Worm (Caenorhabditis elegans): ENCODE measurements around the gene Y102A11A.9.

ce11 chrX:2039358-2039757 is 26.4 kb downstream of the Y102A11A.9 start, which contains the start of gene smex-2:
- TF ChIP-seq ceh-79 (tag; optimal IDR thresholded peaks at IDR 0.05) (no peak), lin-26 (GFP tag; IDR thresholded peaks at IDR 0.05) (no peak), C17E4.6 (GFP tag; IDR thresholded peaks at IDR 0.05) (no peak), T07F8.4 (tag; optimal IDR thresholded peaks at IDR 0.05) (no peak), dpl-1 (GFP tag; optimal IDR thresholded peaks at IDR 0.05) (no peak), athp-1 (tag; optimal IDR thresholded peaks at IDR 0.05) (no peak)
